Fruit fly (Drosophila melanogaster) whole organism, wandering third instar larva: ENCODE measurements around the gene CG43658.
A peak's percentile ranks its signal among the peaks of the same experiment; 100 is the strongest.

ENCODE experiments used
- CG32264 ChIP-seq: fragments of 200-800 bp; sonication (Bioruptor generic); optimal IDR thresholded peaks from 2 replicates; lab custom pipeline; 2016; ENCODE audit warnings: missing biosample characterization, missing genetic modification characterization
- CG9705 ChIP-seq: fragments of 200-800 bp; sonication (Bioruptor generic); optimal IDR thresholded peaks from 2 replicates; lab custom pipeline; 2018; ENCODE audit warnings: missing biosample characterization, mild to moderate bottlenecking, missing genetic modification characterization
- CrebA ChIP-seq: fragments of 200-800 bp; sonication (Bioruptor generic); optimal IDR thresholded peaks from 2 replicates; lab custom pipeline; 2016; ENCODE audit warnings: missing biosample characterization, mild to moderate bottlenecking, missing genetic modification characterization, borderline replicate concordance
- Dfd ChIP-seq: fragments of >200 bp; optimal IDR thresholded peaks from 2 replicates; lab custom pipeline; 2017; ENCODE audit warnings: missing biosample characterization, missing genetic modification characterization
- Dif ChIP-seq: fragments of 200-275, 200-300 bp; sonication (Bioruptor generic); optimal IDR thresholded peaks from 2 replicates; lab custom pipeline; 2018; ENCODE audit warnings: missing biosample characterization, missing genetic modification characterization; ENCODE audit not compliant: partially characterized antibody
- GATAd ChIP-seq: sonication (Bioruptor generic); optimal IDR thresholded peaks from 2 replicates; lab custom pipeline; 2016; ENCODE audit warnings: missing biosample characterization, missing genetic modification characterization
- HLH106 ChIP-seq: fragments of 200-800 bp; optimal IDR thresholded peaks from 3 replicates; lab custom pipeline; 2019; ENCODE audit warnings: missing biosample characterization, mild to moderate bottlenecking, missing genetic modification characterization, moderate library complexity
- Hnf4 ChIP-seq: fragments of 200-800 bp; sonication (Bioruptor generic); optimal IDR thresholded peaks from 2 replicates; lab custom pipeline; 2016; ENCODE audit warnings: missing biosample characterization, mild to moderate bottlenecking, missing genetic modification characterization
- Hr78 ChIP-seq: fragments of >200 bp; optimal IDR thresholded peaks from 2 replicates; lab custom pipeline; 2017; ENCODE audit warnings: missing biosample characterization, missing genetic modification characterization
- Hr83 ChIP-seq: fragments of 200-300 bp; sonication (Bioruptor generic); optimal IDR thresholded peaks from 2 replicates; lab custom pipeline; 2016; ENCODE audit warnings: missing biosample characterization, mild to moderate bottlenecking, missing genetic modification characterization, moderate library complexity; ENCODE audit not compliant: poor library complexity, severe bottlenecking
- Jra ChIP-seq: sonication (Bioruptor generic); optimal IDR thresholded peaks from 2 replicates; lab custom pipeline; 2016; ENCODE audit warnings: missing biosample characterization, missing genetic modification characterization
- Mio ChIP-seq: sonication (Bioruptor generic); optimal IDR thresholded peaks from 2 replicates; lab custom pipeline; 2016; ENCODE audit warnings: missing biosample characterization, missing genetic modification characterization
- Myc ChIP-seq: fragments of >200 bp; optimal IDR thresholded peaks from 2 replicates; lab custom pipeline; 2017
- OdsH ChIP-seq: fragments of 200-800 bp; sonication (Bioruptor generic); optimal IDR thresholded peaks from 2 replicates; lab custom pipeline; 2016; ENCODE audit warnings: missing biosample characterization, mild to moderate bottlenecking, missing genetic modification characterization
- Rel ChIP-seq, 2 experiments: fragments of 200-800 bp; sonication (Bioruptor generic) in 1 of 2; optimal IDR thresholded peaks; 2 replicates in 1 of 2; 3 replicates in 1 of 2; lab custom pipeline; 2016 to 2019; ENCODE audit warnings: mild to moderate bottlenecking in 2 of 2, missing biosample characterization in 2 of 2, missing genetic modification characterization in 2 of 2, moderate library complexity in 1 of 2
- Sp1 ChIP-seq: fragments of 200-800 bp; sonication (Bioruptor generic); optimal IDR thresholded peaks from 3 replicates; lab custom pipeline; 2019; ENCODE audit warnings: missing biosample characterization, mild to moderate bottlenecking, missing genetic modification characterization, moderate library complexity
- Vsx2 ChIP-seq: fragments of 200-300, 225-300 bp; sonication (Bioruptor generic); optimal IDR thresholded peaks from 2 replicates; lab custom pipeline; 2018; ENCODE audit warnings: missing biosample characterization, missing genetic modification characterization; ENCODE audit not compliant: partially characterized antibody
- br ChIP-seq: fragments of 200-800 bp; sonication (Bioruptor generic); optimal IDR thresholded peaks from 2 replicates; lab custom pipeline; 2016; ENCODE audit warnings: missing biosample characterization, missing genetic modification characterization
- brk ChIP-seq: fragments of 200-800 bp; sonication (Bioruptor generic); optimal IDR thresholded peaks from 2 replicates; lab custom pipeline; 2016; ENCODE audit warnings: missing biosample characterization, mild to moderate bottlenecking, missing genetic modification characterization
- dl ChIP-seq, 2 experiments: fragments of 175-275, 200-275 bp in 1 of 2; fragments of 200-275 bp in 1 of 2; sonication (Bioruptor generic); optimal IDR thresholded peaks; lab custom pipeline; 2018; ENCODE audit warnings: mild to moderate bottlenecking in 2 of 2, missing biosample characterization in 2 of 2, missing genetic modification characterization in 2 of 2, moderate library complexity in 2 of 2; ENCODE audit not compliant: partially characterized antibody in 2 of 2, insufficient read depth in 1 of 2
- dmrt93B ChIP-seq: fragments of 200-800 bp; sonication (Bioruptor generic); optimal IDR thresholded peaks from 2 replicates; lab custom pipeline; 2018; ENCODE audit warnings: missing biosample characterization, mild to moderate bottlenecking, missing genetic modification characterization
- dsf ChIP-seq: sonication (Bioruptor generic); optimal IDR thresholded peaks from 2 replicates; lab custom pipeline; 2016; ENCODE audit warnings: missing biosample characterization, missing genetic modification characterization, borderline replicate concordance
- ey ChIP-seq: fragments of 200-800 bp; sonication (Bioruptor generic); optimal IDR thresholded peaks from 2 replicates; lab custom pipeline; 2016; ENCODE audit warnings: missing biosample characterization, missing genetic modification characterization
- foxo ChIP-seq, 2 experiments: fragments of 200-800 bp; sonication (Bioruptor generic); optimal IDR thresholded peaks; 2 replicates in 1 of 2; 3 replicates in 1 of 2; lab custom pipeline; 2016 to 2017; ENCODE audit warnings: missing biosample characterization in 2 of 2, missing genetic modification characterization in 2 of 2
- fru ChIP-seq: fragments of 200-800 bp; sonication (Bioruptor generic); optimal IDR thresholded peaks from 3 replicates; lab custom pipeline; 2016; ENCODE audit warnings: missing biosample characterization, mild to moderate bottlenecking, missing genetic modification characterization
- h ChIP-seq: fragments of 200-800 bp; sonication (Bioruptor generic); optimal IDR thresholded peaks from 3 replicates; lab custom pipeline; 2016; ENCODE audit warnings: missing biosample characterization, mild to moderate bottlenecking, missing genetic modification characterization
- jim ChIP-seq: fragments of 175-275, 200-325 bp; sonication (Bioruptor generic); optimal IDR thresholded peaks from 2 replicates; lab custom pipeline; 2016; ENCODE audit warnings: missing biosample characterization, mild to moderate bottlenecking, missing genetic modification characterization
- psq ChIP-seq: fragments of 200-800 bp; sonication (Bioruptor generic); optimal IDR thresholded peaks from 3 replicates; lab custom pipeline; 2017; ENCODE audit warnings: missing biosample characterization, mild to moderate bottlenecking, missing genetic modification characterization, moderate library complexity
- rgr ChIP-seq: fragments of 200-800 bp; sonication (Bioruptor generic); optimal IDR thresholded peaks from 3 replicates; lab custom pipeline; 2016; ENCODE audit warnings: missing biosample characterization, mild to moderate bottlenecking, missing genetic modification characterization
- sage ChIP-seq: fragments of 200-800 bp; sonication (Bioruptor generic); optimal IDR thresholded peaks from 2 replicates; lab custom pipeline; 2016; ENCODE audit warnings: missing biosample characterization, mild to moderate bottlenecking, missing genetic modification characterization
- sv ChIP-seq: fragments of 200-800 bp; sonication (Bioruptor generic); optimal IDR thresholded peaks from 3 replicates; lab custom pipeline; 2016; ENCODE audit warnings: missing biosample characterization, missing genetic modification characterization
- tai ChIP-seq: sonication (Bioruptor generic); optimal IDR thresholded peaks from 2 replicates; lab custom pipeline; 2016; ENCODE audit warnings: missing biosample characterization, missing genetic modification characterization
- usp ChIP-seq: fragments of >200 bp; optimal IDR thresholded peaks from 2 replicates; lab custom pipeline; 2017; ENCODE audit warnings: missing biosample characterization, missing genetic modification characterization
- woc ChIP-seq: sonication (Bioruptor generic); optimal IDR thresholded peaks from 2 replicates; lab custom pipeline; 2016; ENCODE audit warnings: missing biosample characterization, mild to moderate bottlenecking, missing genetic modification characterization

CG43658 gene

DNA sequence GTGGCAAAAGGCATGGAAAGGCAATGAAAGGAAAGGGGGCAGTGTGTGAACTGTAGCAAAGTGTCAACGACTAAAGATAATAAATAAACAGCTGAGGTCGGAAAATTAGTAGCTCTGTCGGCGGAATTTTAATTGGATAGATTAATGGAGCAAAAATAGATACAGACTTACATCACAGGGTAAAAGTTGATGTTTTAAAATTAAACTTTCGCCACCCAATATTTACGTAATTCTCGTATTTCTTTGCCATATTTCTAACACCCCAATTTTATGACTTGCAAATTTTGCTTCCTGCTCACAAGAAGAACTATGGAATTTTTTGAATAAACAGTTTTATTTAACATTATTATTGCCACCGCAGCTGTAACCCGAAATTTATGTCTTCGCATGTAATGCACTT is 62.0 kb downstream of the CG43658 start:
- TF ChIP-seq sage (GFP tag; lab: Kevin White, UChicago): no peak
- TF ChIP-seq Hr78: no peak
- no peak for TF ChIP-seq Mio (GFP tag; lab: Kevin White, UChicago)
- peak in 1 of 2 experiments; percentile 10 for TF ChIP-seq foxo (GFP tag; optimal IDR thresholded peaks at IDR 0.05; lab: Kevin White, UChicago)
- TF ChIP-seq Jra (GFP tag; lab: Kevin White, UChicago): no peak
- TF ChIP-seq fru: peak; percentile 29
- no peak for TF ChIP-seq jim (GFP tag; lab: Kevin White, UChicago)
- no peak for TF ChIP-seq Hr83 (GFP tag; lab: Kevin White, UChicago)

DNA sequence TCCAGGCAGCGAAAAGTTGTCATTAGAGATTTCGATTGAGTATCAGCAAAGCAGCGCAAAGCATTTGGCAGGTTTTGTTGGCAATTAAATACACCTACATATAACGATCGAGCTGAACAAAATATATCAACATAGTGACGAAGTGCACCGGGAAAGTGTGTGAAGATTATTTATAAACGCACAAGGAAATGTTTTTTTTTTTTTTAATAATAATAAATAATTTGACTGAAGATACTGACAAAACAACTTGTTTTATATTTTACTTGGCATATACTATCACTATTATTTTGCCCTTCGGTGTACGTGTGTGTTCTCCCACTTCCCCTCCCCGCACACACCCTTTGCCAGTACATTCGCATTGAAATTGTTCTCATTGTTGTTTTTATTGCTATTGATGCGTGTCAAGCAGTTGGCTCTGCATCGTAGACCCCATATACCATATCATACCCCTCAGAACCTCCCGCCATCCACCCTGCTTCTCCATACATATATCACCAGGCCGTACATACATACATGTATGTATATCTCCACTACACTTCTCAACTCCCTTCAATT is 65.7 kb downstream of the CG43658 start:
- TF ChIP-seq foxo (GFP tag; optimal IDR thresholded peaks at IDR 0.05; lab: Kevin White, UChicago): peak in 1 of 2 experiments; percentile 3
- TF ChIP-seq Dif (GFP tag; lab: Kevin White, UChicago): no peak

DNA sequence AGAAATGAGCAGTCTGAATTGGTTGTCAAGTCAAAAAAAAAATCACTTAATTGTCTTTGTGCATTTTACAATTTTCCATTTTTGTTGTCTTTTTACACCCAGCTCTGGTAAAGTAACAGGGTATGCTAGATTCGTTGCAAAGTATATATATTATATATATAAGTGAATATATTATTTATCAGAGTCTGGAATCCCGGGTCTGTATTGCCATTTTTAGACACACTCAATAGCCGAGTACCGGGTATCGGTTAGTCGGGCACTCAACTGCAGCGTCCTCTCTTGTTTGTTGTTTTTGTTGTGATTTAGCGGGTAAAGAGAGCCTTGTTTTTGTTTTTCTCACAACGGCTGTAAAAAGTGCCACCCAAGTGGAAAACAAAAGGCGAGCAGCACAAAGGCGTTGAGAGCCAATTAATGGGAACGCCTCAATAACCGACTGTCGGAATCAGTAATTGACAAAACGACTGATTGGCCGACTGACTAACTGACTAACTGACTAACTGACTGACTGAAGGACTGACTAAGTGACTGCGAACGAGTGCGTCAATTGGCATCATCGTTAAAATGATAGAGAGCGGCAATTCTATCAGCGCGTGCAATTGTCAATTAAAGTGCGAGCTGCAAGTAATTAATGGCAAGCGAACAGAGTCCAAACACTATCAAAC is 67.2 kb downstream of the CG43658 start:
- no peak for TF ChIP-seq dl (GFP tag; optimal IDR thresholded peaks at IDR 0.05; lab: Kevin White, UChicago; ENCODE audit: insufficient read depth in 1 of 2, partially characterized antibody in 2 of 2)
- TF ChIP-seq br (GFP tag; lab: Kevin White, UChicago): no peak
- TF ChIP-seq psq: no peak
- no peak for TF ChIP-seq Mio (GFP tag; lab: Kevin White, UChicago)
- TF ChIP-seq Sp1: peak; percentile 5
- TF ChIP-seq CG32264 (GFP tag; lab: Kevin White, UChicago): no peak
- TF ChIP-seq jim (GFP tag; lab: Kevin White, UChicago): no peak
- no peak for TF ChIP-seq brk (GFP tag; lab: Kevin White, UChicago)
- no peak for TF ChIP-seq Myc (lab: Kevin White, UChicago)
- no peak for TF ChIP-seq sv (GFP tag; lab: Kevin White, UChicago)
- no peak for TF ChIP-seq usp (GFP tag; lab: Kevin White, UChicago)
- TF ChIP-seq OdsH (GFP tag; lab: Kevin White, UChicago): no peak
- peak; percentile 15 for TF ChIP-seq dmrt93B (GFP tag; lab: Kevin White, UChicago)
- no peak for TF ChIP-seq Hr78
- TF ChIP-seq Rel (GFP tag; optimal IDR thresholded peaks at IDR 0.05; lab: Kevin White, UChicago): no peak
- no peak for TF ChIP-seq Rel (tag; optimal IDR thresholded peaks at IDR 0.05; lab: Kevin White, UChicago)
- TF ChIP-seq Dfd (GFP tag; lab: Kevin White, UChicago): no peak
- TF ChIP-seq foxo (GFP tag; optimal IDR thresholded peaks at IDR 0.05; lab: Kevin White, UChicago): peak in 1 of 2 experiments; percentile 9
- no peak for TF ChIP-seq woc (GFP tag; lab: Kevin White, UChicago)
- TF ChIP-seq HLH106 (tag; lab: Kevin White, UChicago): peak; percentile 45
- TF ChIP-seq tai: no peak
- TF ChIP-seq sage (GFP tag; lab: Kevin White, UChicago): no peak
- no peak for TF ChIP-seq Dif (GFP tag; lab: Kevin White, UChicago)

DNA sequence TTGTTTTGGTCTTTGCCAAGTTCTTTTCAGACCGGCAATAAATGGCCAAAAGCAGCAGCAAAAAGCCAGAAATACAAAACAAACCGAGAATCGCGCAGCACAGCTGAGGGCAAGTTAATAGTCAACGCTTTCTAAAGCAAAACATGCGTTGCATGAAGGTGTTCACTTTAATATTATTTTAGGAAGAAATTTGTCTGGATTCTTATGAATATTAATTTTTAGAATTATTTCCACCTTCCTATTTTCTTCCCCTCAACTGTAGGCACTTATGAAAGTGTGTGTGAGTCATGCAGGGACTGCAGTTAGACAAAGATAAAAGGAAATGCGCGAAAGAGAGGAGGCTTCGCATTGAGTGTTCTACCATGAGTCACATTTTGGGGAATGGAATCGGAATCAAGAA is 69.8 kb downstream of the CG43658 start:
- TF ChIP-seq Sp1 (peak; percentile 95), tai (peak; percentile 94), h (GFP tag; lab: Kevin White, UChicago) (peak; percentile 96), foxo (GFP tag; optimal IDR thresholded peaks at IDR 0.05; lab: Kevin White, UChicago) (peak; percentile 77 to 97), brk (GFP tag; lab: Kevin White, UChicago) (peak; percentile 90), OdsH (GFP tag; lab: Kevin White, UChicago) (peak; percentile 94), psq (peak; percentile 94), rgr (peak; percentile 97), HLH106 (tag; lab: Kevin White, UChicago) (peak; percentile 96), Mio (GFP tag; lab: Kevin White, UChicago) (peak; percentile 73), Vsx2 (GFP tag; lab: Kevin White, UChicago) (no peak), br (GFP tag; lab: Kevin White, UChicago) (peak; percentile 96), Hr83 (GFP tag; lab: Kevin White, UChicago) (peak; percentile 77), GATAd (peak; percentile 78), fru (peak; percentile 96), dl (GFP tag; optimal IDR thresholded peaks at IDR 0.05; lab: Kevin White, UChicago; ENCODE audit: insufficient read depth in 1 of 2, partially characterized antibody in 2 of 2) (no peak), Jra (GFP tag; lab: Kevin White, UChicago) (peak; percentile 91), Myc (lab: Kevin White, UChicago) (no peak), sage (GFP tag; lab: Kevin White, UChicago) (peak; percentile 97), CG32264 (GFP tag; lab: Kevin White, UChicago) (peak; percentile 94), Hr78 (no peak), Dfd (GFP tag; lab: Kevin White, UChicago) (no peak), Rel (GFP tag; optimal IDR thresholded peaks at IDR 0.05; lab: Kevin White, UChicago) (peak; percentile 86), Rel (tag; optimal IDR thresholded peaks at IDR 0.05; lab: Kevin White, UChicago) (peak; percentile 80), CG9705 (peak; percentile 89), ey (peak; percentile 97), Hnf4 (GFP tag; lab: Kevin White, UChicago) (peak; percentile 98), jim (GFP tag; lab: Kevin White, UChicago) (no peak), Dif (GFP tag; lab: Kevin White, UChicago) (no peak), woc (GFP tag; lab: Kevin White, UChicago) (peak; percentile 95), CrebA (peak; percentile 89), dmrt93B (GFP tag; lab: Kevin White, UChicago) (peak; percentile 92), dsf (GFP tag; lab: Kevin White, UChicago) (peak; percentile 86)
